Worm (Caenorhabditis elegans) whole organism, L1 larva: ENCODE data around the gene T11B7.5.

ENCODE experiments used
- C04F5.9 ChIP-seq: sonication (generic microtip); optimal IDR thresholded peaks from 2 replicates; lab custom pipeline; 2016; ENCODE audit warnings: missing genetic modification characterization, missing compliant biosample characterization
- C16A3.4 ChIP-seq: fragments of 150-350 bp; optimal IDR thresholded peaks from 2 replicates; lab custom pipeline; 2014; ENCODE audit warnings: missing biosample characterization, missing genetic modification characterization
- F16B12.6 ChIP-seq: fragments of 150-350 bp; optimal IDR thresholded peaks from 2 replicates; lab custom pipeline; 2014; ENCODE audit warnings: missing biosample characterization, missing genetic modification characterization
- Y116A8C.19 ChIP-seq: sonication (generic microtip); optimal IDR thresholded peaks from 2 replicates; lab custom pipeline; 2016; ENCODE audit warnings: missing compliant biosample characterization, missing genetic modification characterization, borderline replicate concordance
- alr-1 ChIP-seq: fragments of 200-800 bp; sonication (Bioruptor generic); optimal IDR thresholded peaks from 2 replicates; lab custom pipeline; 2018; ENCODE audit warnings: borderline replicate concordance, mild to moderate bottlenecking, missing genetic modification characterization, missing compliant biosample characterization
- aly-2 ChIP-seq: fragments of 150-350 bp; optimal IDR thresholded peaks from 2 replicates; lab custom pipeline; 2014; ENCODE audit warnings: missing biosample characterization, missing genetic modification characterization
- blmp-1 ChIP-seq: fragments of 150-350 bp; optimal IDR thresholded peaks from 2 replicates; lab custom pipeline; 2014; ENCODE audit warnings: missing biosample characterization, missing genetic modification characterization
- ceh-63 ChIP-seq: fragments of 200-800 bp; sonication (Bioruptor generic); optimal IDR thresholded peaks from 2 replicates; lab custom pipeline; 2018; ENCODE audit warnings: mild to moderate bottlenecking, missing genetic modification characterization, missing compliant biosample characterization
- ceh-8 ChIP-seq: fragments of 200-800 bp; sonication (Bioruptor generic); optimal IDR thresholded peaks from 2 replicates; lab custom pipeline; 2018; ENCODE audit warnings: mild to moderate bottlenecking, missing genetic modification characterization, moderate library complexity, missing compliant biosample characterization
- ceh-82 ChIP-seq, 3 experiments: fragments of 150-350 bp in 1 of 3; sonication (generic microtip) in 2 of 3; optimal IDR thresholded peaks; 2 replicates each; lab custom pipeline; 2014 to 2017; ENCODE audit warnings: missing biosample characterization in 3 of 3, missing genetic modification characterization in 3 of 3
- ceh-88 ChIP-seq: fragments of 200-800 bp; sonication (Bioruptor generic); IDR thresholded peaks from 2 replicates; pipeline ENCODE4 v1.3.6; 2022; ENCODE audit warnings: missing genetic modification characterization, missing compliant biosample characterization
- ces-1 ChIP-seq: fragments of 150-350 bp; optimal IDR thresholded peaks from 2 replicates; lab custom pipeline; 2014; ENCODE audit warnings: missing biosample characterization, missing genetic modification reagents, missing genetic modification characterization
- dpl-1 ChIP-seq, 3 experiments: fragments of 150-350 bp in 2 of 3; sonication (generic microtip) in 1 of 3; optimal IDR thresholded peaks; 2 replicates each; lab custom pipeline; 2014 to 2017; ENCODE audit warnings: missing biosample characterization in 3 of 3, missing genetic modification characterization in 3 of 3, missing genetic modification reagents in 3 of 3
- efl-1 ChIP-seq, 4 experiments: fragments of 150-350 bp; optimal IDR thresholded peaks in 3 of 4; peaks in 1 of 4; 1 replicate in 1 of 4; 2 replicates in 3 of 4; lab custom pipeline; 2014; ENCODE audit warnings: missing biosample characterization in 2 of 4, missing genetic modification characterization in 2 of 4, missing genetic modification reagents in 2 of 4
- efl-3 ChIP-seq: fragments of 200-800 bp; sonication (Bioruptor generic); optimal IDR thresholded peaks from 2 replicates; lab custom pipeline; 2018; ENCODE audit warnings: mild to moderate bottlenecking, missing genetic modification characterization, missing compliant biosample characterization
- elt-2 ChIP-seq: sonication (generic microtip); optimal IDR thresholded peaks from 2 replicates; lab custom pipeline; 2016; ENCODE audit warnings: missing genetic modification characterization, mild to moderate bottlenecking, inconsistent platforms, missing compliant biosample characterization, missing genetic modification reagents
- elt-3 ChIP-seq, 6 experiments: fragments of 150-350 bp in 1 of 6; sonication (generic microtip); optimal IDR thresholded peaks; 2 replicates each; lab custom pipeline; 2017 to 2018; ENCODE audit warnings: missing biosample characterization in 6 of 6, missing genetic modification characterization in 6 of 6, inconsistent platforms in 1 of 6
- ets-5 ChIP-seq: fragments of 200-800 bp; sonication (Bioruptor generic); IDR thresholded peaks from 2 replicates; pipeline ENCODE4 v1.3.6; 2022; ENCODE audit warnings: missing genetic modification characterization, missing compliant biosample characterization
- grh-1 ChIP-seq: fragments of 200-800 bp; sonication (Bioruptor generic); IDR thresholded peaks from 2 replicates; pipeline ENCODE4 v1.3.6; 2022; ENCODE audit warnings: missing genetic modification reagents, missing genetic modification characterization, missing compliant biosample characterization
- hlh-17 ChIP-seq: fragments of 200-800 bp; sonication (Bioruptor generic); optimal IDR thresholded peaks from 2 replicates; lab custom pipeline; 2018; ENCODE audit warnings: missing genetic modification characterization, mild to moderate bottlenecking, missing compliant biosample characterization, moderate library complexity, borderline replicate concordance
- hlh-4 ChIP-seq: sonication (generic microtip); optimal IDR thresholded peaks from 2 replicates; lab custom pipeline; 2016; ENCODE audit warnings: mild to moderate bottlenecking, missing genetic modification characterization, missing compliant biosample characterization
- hpl-2 ChIP-seq: fragments of 150-350 bp; optimal IDR thresholded peaks from 2 replicates; lab custom pipeline; 2014; ENCODE audit warnings: missing biosample characterization, missing genetic modification reagents, missing genetic modification characterization
- isw-1 ChIP-seq: fragments of 200-800 bp; sonication (Bioruptor generic); IDR thresholded peaks from 2 replicates; pipeline ENCODE4 v1.3.6; 2022; ENCODE audit warnings: missing genetic modification characterization, missing compliant biosample characterization
- jun-1 ChIP-seq: fragments of 150-350 bp; optimal IDR thresholded peaks from 2 replicates; lab custom pipeline; 2014; ENCODE audit warnings: missing biosample characterization, missing genetic modification reagents, missing genetic modification characterization
- lin-13 ChIP-seq: fragments of 150-350 bp; optimal IDR thresholded peaks from 2 replicates; lab custom pipeline; 2014; ENCODE audit warnings: missing biosample characterization, missing genetic modification reagents, missing genetic modification characterization
- lin-15B ChIP-seq: fragments of 150-350 bp; sonication (generic microtip); optimal IDR thresholded peaks from 3 replicates; lab custom pipeline; 2014; ENCODE audit warnings: missing biosample characterization, missing genetic modification characterization
- lin-35 ChIP-seq, 2 experiments: fragments of 150-350 bp; optimal IDR thresholded peaks; 2 replicates each; lab custom pipeline; 2014; ENCODE audit warnings: missing biosample characterization in 2 of 2, missing genetic modification characterization in 2 of 2, missing genetic modification reagents in 2 of 2
- lir-3 ChIP-seq: sonication (generic microtip); optimal IDR thresholded peaks from 2 replicates; lab custom pipeline; 2016; ENCODE audit warnings: mild to moderate bottlenecking, missing genetic modification characterization, moderate library complexity, missing compliant biosample characterization; ENCODE audit not compliant: poor library complexity
- mep-1 ChIP-seq: fragments of 150-350 bp; optimal IDR thresholded peaks from 2 replicates; lab custom pipeline; 2014; ENCODE audit warnings: missing biosample characterization, missing genetic modification characterization
- nhr-11 ChIP-seq: fragments of 150-350 bp; optimal IDR thresholded peaks from 2 replicates; lab custom pipeline; 2014; ENCODE audit warnings: missing biosample characterization, missing genetic modification characterization
- nhr-12 ChIP-seq: sonication (generic microtip); optimal IDR thresholded peaks from 2 replicates; lab custom pipeline; 2017; ENCODE audit warnings: missing biosample characterization, missing genetic modification characterization
- nhr-20 ChIP-seq: sonication (generic microtip); optimal IDR thresholded peaks from 2 replicates; lab custom pipeline; 2016; ENCODE audit warnings: mild to moderate bottlenecking, missing genetic modification characterization, missing compliant biosample characterization
- nhr-28 ChIP-seq: fragments of 150-350 bp; optimal IDR thresholded peaks from 2 replicates; lab custom pipeline; 2014; ENCODE audit warnings: missing biosample characterization, missing genetic modification characterization
- nhr-47 ChIP-seq: sonication (generic microtip); optimal IDR thresholded peaks from 2 replicates; lab custom pipeline; 2016; ENCODE audit warnings: mild to moderate bottlenecking, missing genetic modification characterization, moderate library complexity, missing compliant biosample characterization
- nhr-71 ChIP-seq: sonication (generic microtip); optimal IDR thresholded peaks from 2 replicates; lab custom pipeline; 2016; ENCODE audit warnings: mild to moderate bottlenecking, missing genetic modification characterization, moderate library complexity, missing compliant biosample characterization
- nhr-84 ChIP-seq: sonication (generic microtip); optimal IDR thresholded peaks from 2 replicates; lab custom pipeline; 2017; ENCODE audit warnings: missing biosample characterization, missing genetic modification characterization
- nhr-85 ChIP-seq: sonication (generic microtip); peaks from one replicate; lab custom pipeline; 2016; ENCODE audit warnings: missing genetic modification characterization, inconsistent platforms, missing compliant biosample characterization
- pag-3 ChIP-seq: sonication (generic microtip); optimal IDR thresholded peaks from 2 replicates; lab custom pipeline; 2017; ENCODE audit warnings: missing genetic modification characterization, mild to moderate bottlenecking, missing compliant biosample characterization, antibody characterized with exemption, borderline replicate concordance; ENCODE audit not compliant: insufficient read depth
- pax-3 ChIP-seq: fragments of 200-800 bp; sonication (Bioruptor generic); optimal IDR thresholded peaks from 2 replicates; lab custom pipeline; 2018; ENCODE audit warnings: mild to moderate bottlenecking, missing genetic modification characterization, moderate library complexity, missing compliant biosample characterization
- pqm-1 ChIP-seq: sonication (generic microtip); optimal IDR thresholded peaks from 3 replicates; lab custom pipeline; 2017; ENCODE audit warnings: missing biosample characterization, missing genetic modification characterization
- rnt-1 ChIP-seq: sonication (generic microtip); optimal IDR thresholded peaks from 2 replicates; lab custom pipeline; 2016; ENCODE audit warnings: mild to moderate bottlenecking, missing genetic modification characterization, moderate library complexity, missing compliant biosample characterization
- snu-23 ChIP-seq: sonication (generic microtip); optimal IDR thresholded peaks from 2 replicates; lab custom pipeline; 2016; ENCODE audit warnings: missing genetic modification characterization, missing compliant biosample characterization
- sup-37 ChIP-seq: fragments of 200-800 bp; sonication (Bioruptor generic); optimal IDR thresholded peaks from 2 replicates; lab custom pipeline; 2018; ENCODE audit warnings: mild to moderate bottlenecking, missing genetic modification characterization, missing compliant biosample characterization
- swsn-7 ChIP-seq: sonication (generic microtip); optimal IDR thresholded peaks from 2 replicates; lab custom pipeline; 2016; ENCODE audit warnings: missing genetic modification characterization, missing compliant biosample characterization
- unc-62 ChIP-seq: fragments of 150-350 bp; optimal IDR thresholded peaks from 2 replicates; lab custom pipeline; 2014; ENCODE audit warnings: missing biosample characterization, missing genetic modification reagents, missing genetic modification characterization
- unc-86 ChIP-seq: sonication (generic microtip); optimal IDR thresholded peaks from 2 replicates; lab custom pipeline; 2016; ENCODE audit warnings: missing genetic modification characterization, missing compliant biosample characterization
- unc-98 ChIP-seq: fragments of 200-800 bp; sonication (Bioruptor generic); IDR thresholded peaks from 2 replicates; pipeline ENCODE4 v1.3.6; 2022; ENCODE audit warnings: missing genetic modification characterization, missing compliant biosample characterization
- xbp-1 ChIP-seq: sonication (generic microtip); optimal IDR thresholded peaks from 2 replicates; lab custom pipeline; 2016; ENCODE audit warnings: missing genetic modification characterization, missing compliant biosample characterization
- ztf-11 ChIP-seq, 2 experiments: sonication (generic microtip); optimal IDR thresholded peaks; 2 replicates each; lab custom pipeline; 2016 to 2017; ENCODE audit warnings: missing genetic modification characterization in 2 of 2, missing biosample characterization in 1 of 2, missing compliant biosample characterization in 1 of 2

T11B7.5 gene

DNA sequence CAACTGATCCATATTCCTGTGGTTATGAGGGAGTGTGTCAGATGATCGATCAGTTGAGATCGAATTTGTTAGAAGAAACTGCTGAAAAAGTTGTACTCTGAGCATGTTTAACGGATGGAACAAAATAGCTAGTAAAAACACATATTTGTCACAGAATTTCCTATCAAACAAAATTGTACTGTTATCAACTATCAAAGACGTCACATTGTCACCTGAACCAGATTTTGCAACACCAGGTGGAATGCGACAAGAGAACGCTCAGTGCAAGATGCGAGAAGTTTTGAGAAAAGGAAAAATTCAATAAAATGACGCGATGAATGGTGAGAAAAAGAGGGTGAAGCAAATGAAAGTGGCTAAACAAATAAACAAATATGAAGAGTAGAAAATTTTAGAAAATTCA is 11.7 kb upstream of the T11B7.5 start:
- TF ChIP-seq lin-35 (GFP tag; optimal IDR thresholded peaks at IDR 0.05; lab: Kevin White, UChicago): peak in 1 of 2 experiments; percentile 63
- no peak for TF ChIP-seq swsn-7
- TF ChIP-seq ceh-88 (GFP tag; lab: Robert Waterston, UW): no peak
- no peak for TF ChIP-seq aly-2 (tag; lab: Kevin White, UChicago)
- TF ChIP-seq efl-1 (optimal IDR thresholded peaks at IDR 0.05; lab: Kevin White, UChicago): no peak
- peak in 1 of 2 experiments; percentile 63 for TF ChIP-seq efl-1 (GFP tag; optimal IDR thresholded peaks at IDR 0.05 in 1 of 2; lab: Kevin White, UChicago)
- TF ChIP-seq blmp-1: peak; percentile 11
- TF ChIP-seq elt-3 (tag; optimal IDR thresholded peaks at IDR 0.05; lab: Kevin White, UChicago): peak in 1 of 6 experiments; percentile 61
- TF ChIP-seq lin-15B: no peak
- no peak for TF ChIP-seq hlh-17 (GFP tag; lab: Kevin White, UChicago)
- TF ChIP-seq nhr-20: peak; percentile 4
- no peak for TF ChIP-seq hlh-4 (tag; lab: Kevin White, UChicago)

DNA sequence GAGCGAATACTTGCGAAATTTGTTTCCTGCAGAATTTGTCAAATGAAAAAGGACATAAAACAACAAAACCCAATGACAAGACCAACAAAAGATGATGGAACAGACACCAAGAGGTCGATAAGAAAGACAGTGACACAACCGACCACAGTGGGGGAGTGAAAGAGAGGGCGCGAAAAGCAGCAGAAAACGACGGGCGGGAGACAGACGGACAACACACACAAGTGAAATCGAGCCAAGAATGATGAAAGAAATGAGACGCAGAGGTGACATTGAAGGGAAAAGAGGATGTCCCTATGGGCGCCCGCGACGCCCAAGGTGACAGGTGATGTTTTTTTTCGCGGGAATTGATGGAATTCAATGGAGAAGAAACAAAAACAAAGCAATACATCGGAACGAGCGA is 10.2 kb upstream of the T11B7.5 start:
- TF ChIP-seq hlh-17 (GFP tag; lab: Kevin White, UChicago) (no peak), sup-37 (GFP tag; lab: Kevin White, UChicago) (no peak), nhr-85 (peak; percentile 78), lin-13 (GFP tag; lab: Kevin White, UChicago) (no peak), jun-1 (no peak), ceh-8 (GFP tag; lab: Kevin White, UChicago) (no peak), elt-2 (tag; lab: Kevin White, UChicago) (peak; percentile 39), grh-1 (GFP tag; lab: Robert Waterston, UW) (no peak), nhr-84 (tag; lab: Kevin White, UChicago) (no peak), ets-5 (GFP tag; lab: Robert Waterston, UW) (no peak), ceh-63 (GFP tag; lab: Kevin White, UChicago) (no peak), isw-1 (no peak), nhr-12 (tag; lab: Kevin White, UChicago) (no peak), swsn-7 (peak; percentile 36), unc-62 (GFP tag; lab: Kevin White, UChicago) (no peak), hlh-4 (tag; lab: Kevin White, UChicago) (no peak), lir-3 (tag; lab: Kevin White, UChicago) (no peak), aly-2 (tag; lab: Kevin White, UChicago) (no peak), pag-3 (tag; lab: Kevin White, UChicago) (no peak), snu-23 (GFP tag; lab: Kevin White, UChicago) (peak; percentile 67), unc-98 (GFP tag; lab: Robert Waterston, UW) (no peak), alr-1 (tag; lab: Kevin White, UChicago) (no peak), ztf-11 (tag; optimal IDR thresholded peaks at IDR 0.05; lab: Kevin White, UChicago) (peak in 1 of 2 experiments; percentile 34), nhr-11 (tag; lab: Kevin White, UChicago) (no peak), mep-1 (tag; lab: Kevin White, UChicago) (peak; percentile 77), ces-1 (GFP tag; lab: Kevin White, UChicago) (no peak), C16A3.4 (tag; lab: Kevin White, UChicago) (peak; percentile 31), pqm-1 (tag; lab: Kevin White, UChicago) (no peak), hpl-2 (GFP tag; lab: Kevin White, UChicago) (no peak), F16B12.6 (tag; lab: Kevin White, UChicago) (no peak), nhr-28 (no peak), ceh-88 (GFP tag; lab: Robert Waterston, UW) (no peak), ceh-82 (tag; optimal IDR thresholded peaks at IDR 0.05; lab: Kevin White, UChicago) (peak in 1 of 3 experiments; percentile 18), rnt-1 (tag; lab: Kevin White, UChicago) (peak; percentile 73), C04F5.9 (tag; lab: Kevin White, UChicago) (no peak), nhr-47 (tag; lab: Kevin White, UChicago) (peak; percentile 43), nhr-71 (tag; lab: Kevin White, UChicago) (peak; percentile 74), pax-3 (tag; lab: Kevin White, UChicago) (no peak), Y116A8C.19 (tag; lab: Kevin White, UChicago) (no peak), unc-86 (tag; lab: Kevin White, UChicago) (no peak), blmp-1 (peak; percentile 98), xbp-1 (no peak), efl-3 (GFP tag; lab: Kevin White, UChicago) (no peak), dpl-1 (GFP tag; optimal IDR thresholded peaks at IDR 0.05; lab: Kevin White, UChicago) (peak; percentile 51 to 64 (median 56))
